Worm (Caenorhabditis elegans) whole organism, young adult: ENCODE results near the gene C07H4.1.

Source experiments
- F57A8.1 ChIP-seq: fragments of 200-800 bp; sonication (Bioruptor generic); optimal IDR thresholded peaks from 2 replicates; lab custom pipeline; 2018; ENCODE audit warnings: mild to moderate bottlenecking, missing genetic modification characterization, moderate library complexity, missing compliant biosample characterization
- K11D2.4 ChIP-seq: fragments of 200-800 bp; sonication (Bioruptor generic); IDR thresholded peaks from 2 replicates; pipeline ENCODE4 v1.3.6; 2022; ENCODE audit warnings: missing genetic modification reagents, missing genetic modification characterization, missing compliant biosample characterization
- Y53G8AR.9 ChIP-seq: fragments of 200-800 bp; sonication (Bioruptor generic); conservative IDR thresholded peaks from 2 replicates; pipeline ENCODE4 v1.3.6; 2022; ENCODE audit warnings: missing genetic modification reagents, missing genetic modification characterization, missing compliant biosample characterization
- Y67H2A.10 ChIP-seq: fragments of 200-800 bp; sonication (Bioruptor generic); conservative IDR thresholded peaks from 2 replicates; pipeline ENCODE4 v1.3.6; 2022; ENCODE audit warnings: missing genetic modification reagents, missing genetic modification characterization, missing compliant biosample characterization
- Y79H2A.3 ChIP-seq: fragments of 200-800 bp; sonication (Bioruptor generic); conservative IDR thresholded peaks from 2 replicates; pipeline ENCODE4 v1.3.6; 2022; ENCODE audit warnings: missing genetic modification reagents, missing genetic modification characterization, missing compliant biosample characterization
- ama-1 ChIP-seq, 3 experiments: fragments of 150-350 bp in 1 of 3; sonication (generic microtip) in 2 of 3; optimal IDR thresholded peaks; 2 replicates each; lab custom pipeline; 2014 to 2018; ENCODE audit warnings: missing biosample characterization in 2 of 3, missing genetic modification characterization in 2 of 3, missing genetic modification reagents in 2 of 3
- aptf-2 ChIP-seq: fragments of 200-800 bp; sonication (Bioruptor generic); conservative IDR thresholded peaks from 2 replicates; pipeline ENCODE4 v1.3.6; 2022; ENCODE audit warnings: missing genetic modification reagents, missing genetic modification characterization, missing compliant biosample characterization
- ceh-40 ChIP-seq: fragments of 200-800 bp; sonication (Bioruptor generic); IDR thresholded peaks from 2 replicates; pipeline ENCODE4 v1.3.6; 2022; ENCODE audit warnings: missing genetic modification characterization, missing compliant biosample characterization
- lin-54 ChIP-seq: fragments of 200-800 bp; sonication (Bioruptor generic); optimal IDR thresholded peaks from 2 replicates; lab custom pipeline; 2018; ENCODE audit warnings: mild to moderate bottlenecking, missing genetic modification characterization, missing compliant biosample characterization
- mel-28 ChIP-seq: sonication (generic microtip); optimal IDR thresholded peaks from 2 replicates; lab custom pipeline; 2016; ENCODE audit warnings: borderline replicate concordance, mild to moderate bottlenecking, missing genetic modification characterization, missing compliant biosample characterization
- sdz-38 ChIP-seq: sonication (generic microtip); optimal IDR thresholded peaks from 2 replicates; lab custom pipeline; 2016; ENCODE audit warnings: missing genotype, missing genetic modification characterization, missing compliant biosample characterization
- tbx-9 ChIP-seq: sonication (generic microtip); optimal IDR thresholded peaks from 2 replicates; lab custom pipeline; 2016; ENCODE audit warnings: borderline replicate concordance, missing genetic modification characterization, inconsistent platforms, missing compliant biosample characterization
- unc-130 ChIP-seq: sonication (generic microtip); optimal IDR thresholded peaks from 2 replicates; lab custom pipeline; 2016; ENCODE audit warnings: missing genetic modification reagents, missing genetic modification characterization, missing compliant biosample characterization

ce11 chrII:9069836-9070235 lies 23.6 kb downstream of the C07H4.1 start:
- TF ChIP-seq aptf-2 (GFP tag; lab: Robert Waterston, UW) (no peak), mel-28 (no peak), Y53G8AR.9 (GFP tag; lab: Robert Waterston, UW) (no peak), lin-54 (no peak), ama-1 (optimal IDR thresholded peaks at IDR 0.05; lab: Kevin White, UChicago) (no peak), ama-1 (GFP tag; optimal IDR thresholded peaks at IDR 0.05; lab: Kevin White, UChicago) (no peak), tbx-9 (tag; lab: Kevin White, UChicago) (no peak), K11D2.4 (no peak), unc-130 (GFP tag; lab: Kevin White, UChicago) (no peak), F57A8.1 (GFP tag; lab: Kevin White, UChicago) (no peak), ceh-40 (GFP tag; lab: Robert Waterston, UW) (no peak), Y79H2A.3 (no peak), sdz-38 (tag; lab: Kevin White, UChicago) (no peak), Y67H2A.10 (GFP tag; lab: Robert Waterston, UW) (no peak)
